Fruit fly (Drosophila melanogaster) whole organism, prepupa: Measurements from ENCODE around the gene Las.

Experiments used
- Blimp-1 ChIP-seq: fragments of 200-800 bp; sonication (Bioruptor generic); optimal IDR thresholded peaks from 3 replicates; lab custom pipeline; 2017; ENCODE audit warnings: missing biosample characterization, missing genetic modification characterization, mild to moderate bottlenecking, moderate library complexity, missing genetic modification reagents
- CG11902 ChIP-seq: fragments of 200-800 bp; sonication (Bioruptor generic); optimal IDR thresholded peaks from 3 replicates; lab custom pipeline; 2016; ENCODE audit warnings: missing biosample characterization, missing genetic modification characterization
- CG15336 ChIP-seq: fragments of 200-800 bp; sonication (Bioruptor generic); IDR thresholded peaks from 2 replicates; pipeline ENCODE4 v1.3.6; 2022; ENCODE audit warnings: missing biosample characterization, missing genetic modification characterization
- CG1621 ChIP-seq: fragments of 200-800 bp; sonication (Bioruptor generic); optimal IDR thresholded peaks from 3 replicates; lab custom pipeline; 2018; ENCODE audit warnings: missing biosample characterization, mild to moderate bottlenecking, missing genetic modification characterization
- CG16779 ChIP-seq: fragments of 200-800 bp; sonication (Bioruptor generic); optimal IDR thresholded peaks from 3 replicates; lab custom pipeline; 2017; ENCODE audit warnings: missing biosample characterization, mild to moderate bottlenecking, missing genetic modification characterization
- CG3032 ChIP-seq: fragments of 200-800 bp; optimal IDR thresholded peaks from 2 replicates; lab custom pipeline; 2019; ENCODE audit warnings: missing biosample characterization, mild to moderate bottlenecking, missing genetic modification characterization, moderate library complexity
- CG31627 ChIP-seq: fragments of 200-800 bp; sonication (Bioruptor generic); optimal IDR thresholded peaks from 3 replicates; lab custom pipeline; 2016; ENCODE audit warnings: missing biosample characterization, missing genetic modification characterization
- CG32006 ChIP-seq: fragments of 200-800 bp; sonication (Bioruptor generic); optimal IDR thresholded peaks from 3 replicates; lab custom pipeline; 2017; ENCODE audit warnings: missing biosample characterization, mild to moderate bottlenecking, missing genetic modification characterization
- CG6276 ChIP-seq: fragments of 200-800 bp; sonication (Bioruptor generic); optimal IDR thresholded peaks from 2 replicates; lab custom pipeline; 2017; ENCODE audit warnings: missing biosample characterization, mild to moderate bottlenecking, missing genetic modification characterization
- CG6808 ChIP-seq: fragments of 200-800 bp; sonication (Bioruptor generic); optimal IDR thresholded peaks from 3 replicates; lab custom pipeline; 2017; ENCODE audit warnings: missing biosample characterization, missing genetic modification characterization, mild to moderate bottlenecking, moderate library complexity, missing genetic modification reagents
- CG8632 ChIP-seq: fragments of 200-800 bp; sonication (Bioruptor generic); optimal IDR thresholded peaks from 3 replicates; lab custom pipeline; 2016; ENCODE audit warnings: missing biosample characterization, missing genetic modification characterization
- CG9139 ChIP-seq: fragments of 200-800 bp; sonication (Bioruptor generic); optimal IDR thresholded peaks from 3 replicates; lab custom pipeline; 2017; ENCODE audit warnings: missing biosample characterization, mild to moderate bottlenecking, missing genetic modification characterization
- Eip78C ChIP-seq: fragments of 200-800 bp; sonication (Bioruptor generic); peaks from one replicate; lab custom pipeline; 2016; ENCODE audit warnings: missing biosample characterization, missing genetic modification characterization
- Ets21C ChIP-seq: fragments of 200-800 bp; sonication (Bioruptor generic); optimal IDR thresholded peaks from 3 replicates; lab custom pipeline; 2016; ENCODE audit warnings: missing biosample characterization, missing genetic modification characterization
- Hr39 ChIP-seq: fragments of 200-800 bp; sonication (Bioruptor generic); optimal IDR thresholded peaks from 2 replicates; lab custom pipeline; 2016; ENCODE audit warnings: missing biosample characterization, missing genetic modification characterization
- Hr4 ChIP-seq: fragments of 200-800 bp; sonication (Bioruptor generic); optimal IDR thresholded peaks from 3 replicates; lab custom pipeline; 2016; ENCODE audit warnings: missing biosample characterization, missing genetic modification characterization
- Met ChIP-seq: fragments of 200-800 bp; sonication (Bioruptor generic); optimal IDR thresholded peaks from 3 replicates; lab custom pipeline; 2016; ENCODE audit warnings: missing biosample characterization, missing genetic modification characterization
- Smox ChIP-seq: fragments of 200-800 bp; sonication (Bioruptor generic); optimal IDR thresholded peaks from 3 replicates; lab custom pipeline; 2016; ENCODE audit warnings: missing biosample characterization, missing genetic modification characterization
- Sox102F ChIP-seq: fragments of 200-800 bp; sonication (Bioruptor generic); optimal IDR thresholded peaks from 2 replicates; lab custom pipeline; 2016; ENCODE audit warnings: missing biosample characterization, mild to moderate bottlenecking, missing genetic modification characterization
- Sox14 ChIP-seq: fragments of 200-800 bp; sonication (Bioruptor generic); optimal IDR thresholded peaks from 3 replicates; lab custom pipeline; 2016; ENCODE audit warnings: missing biosample characterization, missing genetic modification characterization
- Sox15 ChIP-seq: fragments of 200-800 bp; sonication (Bioruptor generic); optimal IDR thresholded peaks from 3 replicates; lab custom pipeline; 2016; ENCODE audit warnings: missing biosample characterization, missing genetic modification characterization
- achi ChIP-seq: fragments of 200-800 bp; sonication (Bioruptor generic); optimal IDR thresholded peaks from 3 replicates; lab custom pipeline; 2016; ENCODE audit warnings: missing biosample characterization, missing genetic modification characterization
- cyc ChIP-seq: fragments of 200-800 bp; sonication (Bioruptor generic); optimal IDR thresholded peaks from 3 replicates; lab custom pipeline; 2016; ENCODE audit warnings: missing biosample characterization, missing genetic modification characterization
- dac ChIP-seq: fragments of 200-800 bp; sonication (Bioruptor generic); optimal IDR thresholded peaks from 2 replicates; lab custom pipeline; 2017; ENCODE audit warnings: missing biosample characterization, mild to moderate bottlenecking, missing genetic modification characterization
- dsx ChIP-seq: fragments of 200-800 bp; optimal IDR thresholded peaks from 3 replicates; lab custom pipeline; 2019; ENCODE audit warnings: missing biosample characterization, mild to moderate bottlenecking, missing genetic modification characterization, moderate library complexity; ENCODE audit not compliant: poor library complexity, severe bottlenecking
- fkh ChIP-seq: fragments of 200-800 bp; sonication (Bioruptor generic); optimal IDR thresholded peaks from 3 replicates; lab custom pipeline; 2017; ENCODE audit warnings: missing biosample characterization, mild to moderate bottlenecking, missing genetic modification characterization, moderate library complexity
- lz ChIP-seq: fragments of 200-800 bp; sonication (Bioruptor generic); optimal IDR thresholded peaks from 3 replicates; lab custom pipeline; 2016; ENCODE audit warnings: missing biosample characterization, missing genetic modification characterization
- salr ChIP-seq, 2 experiments: fragments of 200-800 bp; sonication (Bioruptor generic); optimal IDR thresholded peaks; 3 replicates each; lab custom pipeline; 2016 to 2018; ENCODE audit warnings: missing biosample characterization in 2 of 2, missing genetic modification characterization in 2 of 2, mild to moderate bottlenecking in 1 of 2
- ss ChIP-seq, 2 experiments: fragments of 200-800 bp; sonication (Bioruptor generic); optimal IDR thresholded peaks; 2 replicates in 1 of 2; 3 replicates in 1 of 2; lab custom pipeline; 2017 to 2018; ENCODE audit warnings: mild to moderate bottlenecking in 2 of 2, missing biosample characterization in 2 of 2, missing genetic modification characterization in 2 of 2, moderate library complexity in 1 of 2
- svp ChIP-seq: fragments of 200-800 bp; sonication (Bioruptor generic); peaks from one replicate; lab custom pipeline; 2016; ENCODE audit warnings: missing biosample characterization, missing genetic modification characterization
- vri ChIP-seq: fragments of 200-800 bp; sonication (Bioruptor generic); optimal IDR thresholded peaks from 3 replicates; lab custom pipeline; 2016; ENCODE audit warnings: missing biosample characterization, mild to moderate bottlenecking, missing genetic modification characterization

Gene Las

dm6 chr3L:20427449-20427848 is 4.7 kb downstream of the Las start, which contains the start of gene CG5274:
TSS of gene CG5274 (minus strand) at chr3L:20427666.
- TF ChIP-seq Sox102F (GFP tag; lab: Kevin White, UChicago) (no peak), CG6276 (GFP tag; lab: Kevin White, UChicago) (no peak), dsx (no peak), CG15336 (GFP tag; lab: Robert Waterston, UW) (no peak), CG9139 (GFP tag; lab: Kevin White, UChicago) (no peak), Ets21C (GFP tag; lab: Kevin White, UChicago) (no peak)

- no peak for TF ChIP-seq CG3032
These were observed 6.3 kb downstream of the Las start, which contains the start of gene CG5282 for dm6 chr3L:20425888-20426287. TSS of gene CG5282 (minus strand) at chr3L:20426071.

- TF ChIP-seq svp (no peak), CG32006 (GFP tag; lab: Kevin White, UChicago) (no peak), Sox14 (GFP tag; lab: Kevin White, UChicago) (no peak), CG1621 (tag; lab: Kevin White, UChicago) (no peak), CG6276 (GFP tag; lab: Kevin White, UChicago) (no peak), lz (GFP tag; lab: Kevin White, UChicago) (no peak), Blimp-1 (GFP tag; lab: Kevin White, UChicago) (no peak), Sox102F (GFP tag; lab: Kevin White, UChicago) (no peak), CG15336 (GFP tag; lab: Robert Waterston, UW) (no peak), dsx (no peak), vri (no peak), cyc (GFP tag; lab: Kevin White, UChicago) (no peak)
These were observed 18.9 kb downstream of the Las start, which contains the start of gene zye for dm6 chr3L:20413304-20413703. TSS of gene zye (plus strand) at chr3L:20413604.

- TF ChIP-seq vri (peak; percentile 2), Eip78C (GFP tag; lab: Kevin White, UChicago) (peak; percentile 47), cyc (GFP tag; lab: Kevin White, UChicago) (no peak), fkh (GFP tag; lab: Kevin White, UChicago) (no peak), CG6808 (no peak), svp (peak; percentile 22), dac (GFP tag; lab: Kevin White, UChicago) (no peak), lz (GFP tag; lab: Kevin White, UChicago) (no peak), Smox (GFP tag; lab: Kevin White, UChicago) (no peak)
These were observed 21.4 kb downstream of the Las start for dm6 chr3L:20410780-20411179.

DNA sequence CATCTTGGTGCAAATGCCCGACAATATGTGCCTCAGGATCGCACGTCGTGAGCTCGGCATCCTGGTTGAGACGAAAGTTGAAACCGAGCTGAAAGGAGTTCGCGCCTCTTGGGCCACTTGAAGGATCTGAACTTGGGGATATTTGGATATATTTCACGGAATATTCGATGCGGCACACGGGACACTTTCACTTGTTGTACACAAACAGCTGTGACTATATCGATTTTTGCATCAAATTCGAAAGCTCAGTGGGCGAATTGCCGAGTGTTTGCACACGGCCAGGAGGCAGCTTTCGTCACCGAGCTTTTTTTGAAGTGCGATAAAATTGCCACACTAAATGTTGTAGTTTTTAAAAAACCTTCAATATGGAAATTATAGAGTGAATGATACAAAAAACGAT is 21.8 kb downstream of the Las start, which contains the start of gene CG13248:
TSS of gene CG13248 (minus strand) at position 222 of the 400 bp plus-strand sequence.
- TF ChIP-seq Met (GFP tag; lab: Kevin White, UChicago) (no peak), CG31627 (GFP tag; lab: Kevin White, UChicago) (no peak), CG8632 (GFP tag; lab: Kevin White, UChicago) (no peak), CG16779 (no peak), salr (GFP tag; optimal IDR thresholded peaks at IDR 0.05; lab: Kevin White, UChicago) (no peak), CG11902 (GFP tag; lab: Kevin White, UChicago) (no peak), svp (no peak), ss (GFP tag; optimal IDR thresholded peaks at IDR 0.05; lab: Kevin White, UChicago) (no peak), CG9139 (GFP tag; lab: Kevin White, UChicago) (no peak), CG1621 (tag; lab: Kevin White, UChicago) (no peak), Hr4 (GFP tag; lab: Kevin White, UChicago) (no peak), CG6276 (GFP tag; lab: Kevin White, UChicago) (no peak), Sox15 (no peak), achi (no peak), Hr39 (GFP tag; lab: Kevin White, UChicago) (no peak)
